Fruit fly (Drosophila melanogaster): Measurements from ENCODE around the gene Cyt-b5-r.

DNA sequence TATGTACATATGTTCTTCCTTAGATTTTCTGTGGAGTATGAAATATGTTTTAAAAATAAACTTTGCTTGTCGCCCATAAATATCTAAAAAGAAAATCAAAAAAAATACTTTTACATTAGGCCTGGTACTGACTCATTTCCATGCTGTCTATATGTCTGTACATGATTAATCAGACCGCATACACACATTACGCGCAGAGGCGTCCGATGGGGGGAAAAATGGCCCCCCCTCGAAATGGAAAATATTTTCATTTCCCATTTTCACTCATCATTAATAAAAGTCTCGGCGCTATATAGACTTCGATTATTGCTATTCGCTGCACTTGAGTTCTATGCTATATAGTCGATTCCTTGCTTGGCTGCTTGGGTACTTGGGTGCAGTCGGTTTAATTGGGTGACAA, 28.6 kb downstream of the Cyt-b5-r start:
- no peak for TF ChIP-seq h (optimal IDR thresholded peaks at IDR 0.05)
- TF ChIP-seq Sin3A (optimal IDR thresholded peaks at IDR 0.05): no peak
- TF ChIP-seq psq (optimal IDR thresholded peaks at IDR 0.05): no peak
- TF ChIP-seq ttk (optimal IDR thresholded peaks at IDR 0.05): no peak
- TF ChIP-seq insv (optimal IDR thresholded peaks at IDR 0.05): no peak

Measured in Kc167 (cell line).